Worm (Caenorhabditis elegans) whole organism, midembryonic: ENCODE measurements around the gene F56D6.22.

Experiments
- T22C8.4 ChIP-seq: fragments of 200-800 bp; sonication (Bioruptor generic); IDR thresholded peaks from 2 replicates; pipeline ENCODE4 v1.3.6; 2022; ENCODE audit warnings: missing genetic modification characterization, missing compliant biosample characterization
- cog-1 ChIP-seq: sonication (generic microtip); optimal IDR thresholded peaks from 2 replicates; lab custom pipeline; 2016; ENCODE audit warnings: missing genetic modification characterization, missing compliant biosample characterization
- flt-1 ChIP-seq: fragments of 200-800 bp; sonication (Bioruptor generic); IDR thresholded peaks from 2 replicates; pipeline ENCODE4 v1.3.6; 2022; ENCODE audit warnings: missing genetic modification characterization, missing compliant biosample characterization
- klf-2 ChIP-seq: fragments of 200-800 bp; sonication (Bioruptor generic); conservative IDR thresholded peaks from 2 replicates; pipeline ENCODE4 v1.3.6; 2022; ENCODE audit warnings: missing genetic modification reagents, missing genetic modification characterization, missing compliant biosample characterization
- med-1 ChIP-seq: sonication (generic microtip); optimal IDR thresholded peaks from 2 replicates; lab custom pipeline; 2017; ENCODE audit warnings: missing genetic modification characterization, mild to moderate bottlenecking, missing compliant biosample characterization, antibody characterized with exemption, missing genetic modification reagents; ENCODE audit not compliant: insufficient read depth
- ref-1 ChIP-seq: fragments of 200-800 bp; sonication (Bioruptor generic); conservative IDR thresholded peaks from 2 replicates; pipeline ENCODE4 v1.3.6; 2022; ENCODE audit warnings: missing genetic modification reagents, missing genetic modification characterization, missing compliant biosample characterization
- tab-1 ChIP-seq: fragments of 200-800 bp; sonication (Bioruptor generic); IDR thresholded peaks from 2 replicates; pipeline ENCODE4 v1.3.6; 2022; ENCODE audit warnings: missing genetic modification characterization, missing compliant biosample characterization
- ztf-23 ChIP-seq: fragments of 200-800 bp; sonication (Bioruptor generic); IDR thresholded peaks from 2 replicates; pipeline ENCODE4 v1.3.6; 2022; ENCODE audit warnings: missing genetic modification reagents, missing genetic modification characterization, missing compliant biosample characterization
- ztf-29 ChIP-seq: fragments of 200-800 bp; sonication (Bioruptor generic); IDR thresholded peaks from 2 replicates; pipeline ENCODE4 v1.3.6; 2022; ENCODE audit warnings: missing genetic modification reagents, missing genetic modification characterization, missing compliant biosample characterization

The F56D6.22 gene

DNA sequence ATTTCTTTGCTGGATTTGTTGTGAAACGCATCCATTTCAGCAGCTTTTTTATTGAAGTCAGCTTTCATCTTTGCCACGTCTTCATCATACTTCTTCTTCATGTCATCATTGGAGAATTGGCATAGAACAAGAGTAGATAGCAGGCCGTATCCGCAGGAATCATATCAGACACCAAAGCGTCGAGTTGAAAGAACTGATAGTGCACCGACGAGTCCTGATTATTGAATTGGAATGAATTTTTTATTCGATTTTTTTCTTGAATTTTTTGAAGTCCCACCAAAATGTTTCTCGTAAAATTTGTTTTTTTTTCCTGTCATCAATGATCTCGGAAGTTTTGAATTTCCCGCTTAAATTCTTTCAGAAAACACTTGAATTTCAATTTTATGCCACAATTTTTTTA is 1.0 kb downstream of the F56D6.22 start, which contains the start of gene F56D6.11:
Gene F56D6.11 (minus strand): TSS at position 101 of the 400 bp plus-strand sequence.
- TF ChIP-seq med-1 (GFP tag; lab: Kevin White, UChicago) (no peak), flt-1 (GFP tag; lab: Robert Waterston, UW) (no peak), cog-1 (no peak), ref-1 (GFP tag; lab: Robert Waterston, UW) (no peak), ztf-23 (no peak), ztf-29 (GFP tag; lab: Robert Waterston, UW) (no peak), T22C8.4 (no peak), tab-1 (GFP tag; lab: Robert Waterston, UW) (no peak), klf-2 (GFP tag; lab: Robert Waterston, UW) (no peak)

DNA sequence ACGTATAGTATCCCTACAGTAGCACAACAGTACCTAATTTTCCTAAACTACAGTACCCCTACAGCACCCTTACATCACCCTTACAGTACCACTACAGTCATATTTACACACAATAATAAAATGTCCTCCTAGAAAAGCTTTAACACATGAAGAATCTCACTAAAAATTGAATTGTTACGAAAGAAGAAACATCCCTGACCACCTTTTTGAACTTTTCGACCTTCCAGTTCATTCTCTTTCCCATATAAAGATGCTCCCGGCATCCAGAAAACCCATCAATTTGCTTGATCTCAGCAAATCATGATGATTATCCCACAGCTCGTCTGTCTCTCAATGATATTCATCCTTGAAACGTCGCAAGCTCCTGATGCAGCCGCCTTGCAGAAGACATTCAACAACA is 2.8 kb downstream of the F56D6.22 start, which contains the start of gene F56D6.21:
Gene F56D6.21 (plus strand): TSS at position 301 of the 400 bp plus-strand sequence.
- TF ChIP-seq T22C8.4 (no peak), ztf-29 (GFP tag; lab: Robert Waterston, UW) (no peak), ztf-23 (no peak), ref-1 (GFP tag; lab: Robert Waterston, UW) (no peak), flt-1 (GFP tag; lab: Robert Waterston, UW) (no peak), klf-2 (GFP tag; lab: Robert Waterston, UW) (no peak), cog-1 (no peak), med-1 (GFP tag; lab: Kevin White, UChicago) (no peak), tab-1 (GFP tag; lab: Robert Waterston, UW) (no peak)

DNA sequence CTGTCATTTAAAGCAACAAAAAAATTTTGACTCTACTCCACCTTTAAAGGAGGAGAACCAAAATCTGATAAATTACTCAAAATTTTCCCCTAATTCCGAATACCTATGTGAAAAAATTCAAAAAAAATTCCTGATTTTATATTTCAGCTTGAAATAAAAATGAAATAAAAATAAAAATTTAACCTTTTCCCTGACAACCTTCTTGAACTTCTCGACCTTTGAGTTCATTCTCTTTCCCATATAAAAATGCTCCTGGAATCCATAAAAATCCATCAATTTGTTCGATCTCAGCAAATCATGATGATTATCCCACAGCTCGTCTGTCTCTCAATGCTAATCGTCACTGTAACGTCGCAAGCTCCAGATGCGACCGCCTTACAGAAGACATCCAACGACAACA is 4.5 kb downstream of the F56D6.22 start, which contains the start of gene F56D6.6:
Gene F56D6.6 (plus strand): TSS at position 301 of the 400 bp plus-strand sequence.
- no peak for TF ChIP-seq tab-1 (GFP tag; lab: Robert Waterston, UW)
- TF ChIP-seq ref-1 (GFP tag; lab: Robert Waterston, UW), result no peak

DNA sequence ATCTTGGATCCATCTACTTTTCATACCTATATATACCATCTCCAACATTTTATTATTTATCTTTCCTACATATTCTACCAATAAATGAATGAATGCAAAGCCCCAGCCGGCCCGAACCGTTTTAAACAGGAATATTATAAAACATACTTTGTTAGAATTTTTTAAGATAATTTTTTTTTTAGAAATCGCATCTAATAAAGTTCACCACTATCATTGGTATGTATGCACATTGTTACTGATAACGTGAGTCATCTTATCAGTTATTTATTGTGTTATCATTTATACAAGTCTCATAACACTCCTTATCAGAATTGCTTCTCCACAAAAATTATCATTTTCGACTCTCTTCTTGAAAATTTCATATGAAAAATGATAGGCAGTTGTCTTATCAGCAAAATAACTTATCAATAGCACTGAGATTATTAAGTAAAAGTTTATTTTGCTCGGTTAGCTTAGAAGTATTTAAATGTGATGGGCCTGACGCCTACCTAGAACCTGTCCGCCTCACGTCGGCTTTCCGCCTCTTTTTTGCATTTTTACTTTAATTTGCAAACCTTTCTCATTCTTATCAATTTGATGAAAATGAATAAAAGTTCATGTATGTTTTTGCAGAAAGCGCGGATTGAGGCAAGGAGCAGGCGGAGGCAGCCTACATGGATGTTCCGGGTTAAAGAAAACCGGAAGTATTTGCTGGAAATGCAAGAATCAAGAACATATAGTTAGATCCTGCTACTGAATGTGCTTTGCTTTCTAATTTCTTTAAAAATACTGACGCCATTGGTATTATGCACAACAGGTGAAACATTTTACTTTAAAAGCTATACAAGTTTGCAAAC is 7.5 kb downstream of the F56D6.22 start, which contains the start of gene srz-62:
Gene srz-62 (plus strand): TSS at position 786 of the 836 bp plus-strand sequence.
- TF ChIP-seq med-1 (GFP tag; lab: Kevin White, UChicago) (no peak), ref-1 (GFP tag; lab: Robert Waterston, UW) (no peak), ztf-23 (no peak), ztf-29 (GFP tag; lab: Robert Waterston, UW) (no peak), cog-1 (no peak), T22C8.4 (no peak), tab-1 (GFP tag; lab: Robert Waterston, UW) (no peak), flt-1 (GFP tag; lab: Robert Waterston, UW) (no peak), klf-2 (GFP tag; lab: Robert Waterston, UW) (no peak)

DNA sequence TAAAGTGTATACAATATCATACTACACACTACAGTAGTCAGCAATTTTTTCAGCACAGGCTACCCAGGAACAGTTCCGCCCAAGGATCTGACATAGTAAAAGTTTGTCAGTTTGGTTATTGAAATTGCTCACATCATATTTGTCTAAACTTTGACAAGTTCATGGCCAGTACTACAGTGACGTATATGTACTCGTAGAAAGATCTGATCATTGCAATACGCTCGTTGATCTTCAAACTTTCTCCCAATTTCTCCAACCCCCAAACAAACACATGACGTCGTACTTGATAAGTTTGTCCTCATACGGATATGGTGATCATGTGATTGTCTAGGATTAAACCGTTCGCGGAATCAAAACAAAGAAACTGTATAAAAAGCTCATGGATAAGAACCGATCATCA is 12.6 kb downstream of the F56D6.22 start, which contains the start of gene dct-8:
Gene dct-8 (plus strand): TSS at position 301 of the 400 bp plus-strand sequence.
- no peak for TF ChIP-seq flt-1 (GFP tag; lab: Robert Waterston, UW)

DNA sequence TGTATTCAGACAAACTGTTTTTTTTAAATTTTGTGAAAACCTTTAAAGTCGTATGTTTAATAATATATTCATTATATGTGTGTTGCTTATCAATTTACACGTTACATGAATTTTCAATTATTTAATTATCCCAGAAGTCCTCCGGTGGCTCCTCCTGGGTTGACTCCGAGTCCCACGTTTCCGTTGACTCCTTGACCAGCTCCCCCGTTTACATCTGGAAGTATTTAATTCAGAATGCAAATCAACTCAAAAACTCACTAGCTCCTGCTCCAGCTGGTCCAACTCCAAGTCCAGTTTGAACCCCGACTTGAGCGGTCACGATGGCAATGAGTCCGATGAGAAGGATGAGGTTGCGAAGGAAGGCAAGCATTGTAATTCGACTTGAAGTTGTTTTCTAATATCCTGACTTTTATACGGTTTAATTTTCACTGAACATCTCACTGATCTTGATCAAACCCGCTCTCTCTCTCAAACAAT is 13.4 kb downstream of the F56D6.22 start, which contains the start of gene F56D6.8:
Gene F56D6.8 (minus strand): TSS at position 427 of the 477 bp plus-strand sequence.
- TF ChIP-seq tab-1 (GFP tag; lab: Robert Waterston, UW) (no peak), ztf-23 (no peak), cog-1 (no peak), ztf-29 (GFP tag; lab: Robert Waterston, UW) (no peak), ref-1 (GFP tag; lab: Robert Waterston, UW) (no peak), klf-2 (GFP tag; lab: Robert Waterston, UW) (no peak), med-1 (GFP tag; lab: Kevin White, UChicago) (no peak), flt-1 (GFP tag; lab: Robert Waterston, UW) (no peak), T22C8.4 (no peak)

DNA sequence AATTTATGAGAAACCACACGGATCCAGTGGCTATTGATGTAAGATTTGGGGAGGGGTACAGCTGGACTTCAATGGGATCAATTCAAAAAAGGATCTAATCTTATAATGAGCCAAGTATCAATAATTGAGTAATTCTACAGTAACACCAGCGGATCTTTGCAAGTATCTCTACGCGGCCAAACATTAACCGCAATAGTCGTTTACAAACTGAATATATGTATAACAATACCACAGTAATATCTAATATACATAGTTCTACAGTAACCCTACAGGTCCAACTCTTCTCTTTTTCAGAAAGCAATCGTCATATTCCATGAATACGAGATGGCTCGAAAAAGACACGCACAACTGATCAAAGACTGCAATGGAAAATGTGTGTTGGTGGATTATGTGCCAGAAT is 15.4 kb downstream of the F56D6.22 start, which contains the start of gene F56D6.9:
Gene F56D6.9 (plus strand): TSS at position 301 of the 400 bp plus-strand sequence.
- TF ChIP-seq tab-1 (GFP tag; lab: Robert Waterston, UW) (no peak), ztf-29 (GFP tag; lab: Robert Waterston, UW) (no peak), ztf-23 (no peak), T22C8.4 (no peak), klf-2 (GFP tag; lab: Robert Waterston, UW) (no peak), med-1 (GFP tag; lab: Kevin White, UChicago) (no peak), cog-1 (no peak), ref-1 (GFP tag; lab: Robert Waterston, UW) (no peak), flt-1 (GFP tag; lab: Robert Waterston, UW) (no peak)

DNA sequence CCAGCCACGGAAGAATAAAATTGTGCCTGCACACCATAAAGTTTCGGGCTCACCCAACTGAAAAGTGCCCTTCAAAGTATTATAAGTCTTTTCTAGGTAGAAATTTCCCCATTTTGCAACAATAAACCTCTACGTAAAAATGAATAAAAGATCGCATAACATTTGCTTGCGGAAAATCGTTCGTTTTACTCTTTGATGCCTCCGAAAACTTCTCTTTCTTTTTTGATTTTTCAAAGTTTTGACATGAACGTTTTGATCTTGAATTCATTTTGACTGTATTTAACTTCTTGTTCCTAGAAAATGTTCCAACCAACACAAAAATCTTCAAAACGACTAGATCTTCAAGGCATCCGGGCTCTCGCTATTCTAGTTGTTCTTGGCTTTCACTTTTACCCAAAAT is 18.4 kb downstream of the F56D6.22 start, which contains the start of gene oac-21:
Gene oac-21 (plus strand): TSS at position 301 of the 400 bp plus-strand sequence.
- no peak for TF ChIP-seq T22C8.4
- no peak for TF ChIP-seq klf-2 (GFP tag; lab: Robert Waterston, UW)
- TF ChIP-seq ref-1 (GFP tag; lab: Robert Waterston, UW), result no peak
- TF ChIP-seq tab-1 (GFP tag; lab: Robert Waterston, UW), result no peak
- TF ChIP-seq ztf-23, result no peak
- no peak for TF ChIP-seq cog-1
- no peak for TF ChIP-seq flt-1 (GFP tag; lab: Robert Waterston, UW)
- no peak for TF ChIP-seq med-1 (GFP tag; lab: Kevin White, UChicago)
- no peak for TF ChIP-seq ztf-29 (GFP tag; lab: Robert Waterston, UW)

DNA sequence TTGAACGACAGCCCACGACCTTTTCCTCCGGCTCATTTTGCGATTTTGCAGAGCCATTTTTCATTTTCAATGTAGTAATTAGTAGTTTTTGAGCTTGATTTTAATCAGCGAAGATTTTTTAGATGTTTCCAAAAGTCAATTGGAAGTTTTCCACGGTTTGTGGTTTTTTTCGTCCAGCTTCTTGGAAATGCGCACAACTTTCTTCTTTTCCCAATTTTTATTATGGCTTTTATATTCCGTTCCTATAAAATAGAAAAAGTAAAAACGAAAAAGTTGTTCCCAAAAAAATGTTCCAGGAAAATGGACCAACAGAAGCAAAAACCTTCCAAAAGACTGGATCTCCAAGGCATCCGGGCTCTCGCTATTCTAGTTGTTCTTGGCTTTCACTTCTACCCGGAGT is 22.0 kb downstream of the F56D6.22 start, which contains the start of gene oac-22:
Gene oac-22 (plus strand): TSS at position 301 of the 400 bp plus-strand sequence.
- TF ChIP-seq ztf-29 (GFP tag; lab: Robert Waterston, UW) (no peak), T22C8.4 (no peak), tab-1 (GFP tag; lab: Robert Waterston, UW) (no peak), ref-1 (GFP tag; lab: Robert Waterston, UW) (no peak), flt-1 (GFP tag; lab: Robert Waterston, UW) (no peak), klf-2 (GFP tag; lab: Robert Waterston, UW) (no peak), med-1 (GFP tag; lab: Kevin White, UChicago) (no peak), cog-1 (no peak), ztf-23 (no peak)
